Worm (Caenorhabditis elegans) whole organism, L4 larva: ENCODE results near the gene srx-36.

ENCODE experiments used
- F10B5.3 ChIP-seq: sonication (generic microtip); optimal IDR thresholded peaks from 2 replicates; lab custom pipeline; 2016; ENCODE audit warnings: mild to moderate bottlenecking, missing genetic modification characterization, missing compliant biosample characterization
- F26F4.8 ChIP-seq: fragments of 200-800 bp; sonication (Bioruptor generic); conservative IDR thresholded peaks from 2 replicates; pipeline ENCODE4 v1.3.6; 2022; ENCODE audit warnings: missing genetic modification characterization, missing compliant biosample characterization
- F37D6.2 ChIP-seq: sonication (generic microtip); optimal IDR thresholded peaks from 2 replicates; lab custom pipeline; 2016; ENCODE audit warnings: mild to moderate bottlenecking, missing genetic modification characterization, missing compliant biosample characterization
- T20F7.1 ChIP-seq: fragments of 200-800 bp; sonication (Bioruptor generic); optimal IDR thresholded peaks from 2 replicates; lab custom pipeline; 2018; ENCODE audit warnings: mild to moderate bottlenecking, missing genetic modification characterization, missing compliant biosample characterization
- Y48G9A.11 ChIP-seq: fragments of 200-800 bp; sonication (Bioruptor generic); IDR thresholded peaks from 2 replicates; pipeline ENCODE4 v1.3.6; 2022; ENCODE audit warnings: missing genetic modification reagents, missing genetic modification characterization, missing compliant biosample characterization
- Y5F2A.4 ChIP-seq: fragments of 200-800 bp; sonication (Bioruptor generic); optimal IDR thresholded peaks from 2 replicates; lab custom pipeline; 2018; ENCODE audit warnings: mild to moderate bottlenecking, missing genetic modification characterization, missing compliant biosample characterization
- Y75B8A.6 ChIP-seq: fragments of 200-800 bp; sonication (Bioruptor generic); IDR thresholded peaks from 2 replicates; pipeline ENCODE4 v1.3.6; 2022; ENCODE audit warnings: missing genetic modification reagents, missing genetic modification characterization, missing compliant biosample characterization
- aha-1 ChIP-seq: fragments of 150-350 bp; peaks from one replicate; lab custom pipeline; 2014; ENCODE audit warnings: missing biosample characterization, missing genetic modification characterization
- aly-2 ChIP-seq: sonication (generic microtip); optimal IDR thresholded peaks from 2 replicates; lab custom pipeline; 2018; ENCODE audit warnings: missing biosample characterization, missing genetic modification characterization
- ceh-62 ChIP-seq: sonication (generic microtip); optimal IDR thresholded peaks from 2 replicates; lab custom pipeline; 2017; ENCODE audit warnings: missing biosample characterization, missing genetic modification characterization
- ceh-82 ChIP-seq: sonication (generic microtip); optimal IDR thresholded peaks from 2 replicates; lab custom pipeline; 2017; ENCODE audit warnings: missing biosample characterization, missing genetic modification characterization
- ces-1 ChIP-seq: fragments of 150-350 bp; sonication (generic microtip); optimal IDR thresholded peaks from 4 replicates; lab custom pipeline; 2014; ENCODE audit warnings: missing biosample characterization, missing genetic modification reagents, missing genetic modification characterization
- daf-16 ChIP-seq, 3 experiments: sonication (generic microtip); optimal IDR thresholded peaks; 2 replicates each; lab custom pipeline; 2016 to 2017; ENCODE audit warnings: missing genetic modification characterization in 3 of 3, missing genetic modification reagents in 3 of 3, mild to moderate bottlenecking in 2 of 3, missing compliant biosample characterization in 2 of 3, missing biosample characterization in 1 of 3, moderate library complexity in 1 of 3
- dmd-6 ChIP-seq: fragments of 200-800 bp; sonication (Bioruptor generic); IDR thresholded peaks from 2 replicates; pipeline ENCODE4 v1.3.6; 2022; ENCODE audit warnings: missing genetic modification reagents, missing genetic modification characterization, missing compliant biosample characterization
- duxl-1 ChIP-seq: sonication (generic microtip); optimal IDR thresholded peaks from 2 replicates; lab custom pipeline; 2016; ENCODE audit warnings: mild to moderate bottlenecking, missing genetic modification characterization, moderate library complexity, missing compliant biosample characterization; ENCODE audit not compliant: poor library complexity
- dve-1 ChIP-seq: sonication (generic microtip); optimal IDR thresholded peaks from 2 replicates; lab custom pipeline; 2017; ENCODE audit warnings: antibody characterized with exemption, mild to moderate bottlenecking, missing genetic modification characterization, missing compliant biosample characterization; ENCODE audit not compliant: insufficient read depth
- egl-27 ChIP-seq: sonication (generic microtip); optimal IDR thresholded peaks from 3 replicates; lab custom pipeline; 2017; ENCODE audit warnings: missing biosample characterization, missing genetic modification reagents, missing genetic modification characterization
- egl-43 ChIP-seq: fragments of 200-800 bp; sonication (Bioruptor generic); IDR thresholded peaks from 2 replicates; pipeline ENCODE4 v1.3.6; 2022; ENCODE audit warnings: missing genetic modification reagents, missing genetic modification characterization, missing compliant biosample characterization
- fkh-10 ChIP-seq: fragments of 150-350 bp; optimal IDR thresholded peaks from 2 replicates; lab custom pipeline; 2014; ENCODE audit warnings: missing biosample characterization, missing genetic modification reagents, missing genetic modification characterization
- hlh-30 ChIP-seq: sonication (generic microtip); optimal IDR thresholded peaks from 2 replicates; lab custom pipeline; 2017; ENCODE audit warnings: antibody characterized with exemption, mild to moderate bottlenecking, missing genetic modification characterization, missing compliant biosample characterization; ENCODE audit not compliant: insufficient read depth
- hmg-1.1 ChIP-seq: fragments of 200-800 bp; sonication (Bioruptor generic); IDR thresholded peaks from 2 replicates; pipeline ENCODE4 v1.3.6; 2022; ENCODE audit warnings: missing genetic modification reagents, missing genetic modification characterization, missing compliant biosample characterization
- lin-38 ChIP-seq: fragments of 200-800 bp; sonication (Bioruptor generic); IDR thresholded peaks from 2 replicates; pipeline ENCODE4 v1.3.6; 2022; ENCODE audit warnings: missing genetic modification reagents, missing genetic modification characterization, missing compliant biosample characterization
- lir-3 ChIP-seq: sonication (generic microtip); optimal IDR thresholded peaks from 2 replicates; lab custom pipeline; 2016; ENCODE audit warnings: mild to moderate bottlenecking, missing genetic modification characterization, missing compliant biosample characterization
- lsy-2 ChIP-seq, 2 experiments: fragments of 150-350 bp in 1 of 2; sonication (generic microtip) in 1 of 2; optimal IDR thresholded peaks; 2 replicates each; lab custom pipeline; 2014 to 2017; ENCODE audit warnings: missing biosample characterization in 2 of 2, missing genetic modification characterization in 2 of 2
- mdl-1 ChIP-seq, 2 experiments: fragments of 150-350 bp in 1 of 2; sonication (generic microtip) in 1 of 2; optimal IDR thresholded peaks; 2 replicates each; lab custom pipeline; 2014 to 2017; ENCODE audit warnings: missing biosample characterization in 2 of 2, missing genetic modification characterization in 2 of 2
- mxl-2 ChIP-seq: fragments of 200-800 bp; sonication (Bioruptor generic); conservative IDR thresholded peaks from 2 replicates; pipeline ENCODE4 v1.3.6; 2022; ENCODE audit warnings: missing genetic modification reagents, missing genetic modification characterization, missing compliant biosample characterization
- nhr-10 ChIP-seq: fragments of 150-350 bp; optimal IDR thresholded peaks from 2 replicates; lab custom pipeline; 2014; ENCODE audit warnings: missing biosample characterization, missing genetic modification characterization
- nhr-28 ChIP-seq: fragments of 150-350 bp; optimal IDR thresholded peaks from 2 replicates; lab custom pipeline; 2014; ENCODE audit warnings: missing biosample characterization, missing genetic modification characterization
- nhr-6 ChIP-seq: fragments of 150-350 bp; optimal IDR thresholded peaks from 2 replicates; lab custom pipeline; 2014; ENCODE audit warnings: missing biosample characterization, missing genetic modification characterization
- nhr-76 ChIP-seq: fragments of 150-350 bp; optimal IDR thresholded peaks from 2 replicates; lab custom pipeline; 2014; ENCODE audit warnings: missing biosample characterization, missing genetic modification characterization
- pha-4 ChIP-seq, 2 experiments: fragments of 150-350 bp in 1 of 2; fragments of 200-800 bp in 1 of 2; sonication (Bioruptor generic) in 1 of 2; IDR thresholded peaks in 1 of 2; optimal IDR thresholded peaks in 1 of 2; 2 replicates each; pipeline versions ENCODE4 v1.3.6 to Lab custom; 2014 to 2022; ENCODE audit warnings: missing genetic modification characterization in 2 of 2, missing genetic modification reagents in 2 of 2, missing biosample characterization in 1 of 2, missing compliant biosample characterization in 1 of 2
- php-3 ChIP-seq: fragments of 200-800 bp; sonication (Bioruptor generic); IDR thresholded peaks from 2 replicates; pipeline ENCODE4 v1.3.6; 2022; ENCODE audit warnings: missing genetic modification reagents, missing genetic modification characterization, missing compliant biosample characterization
- sdz-12 ChIP-seq: fragments of 200-800 bp; sonication (Bioruptor generic); optimal IDR thresholded peaks from 2 replicates; lab custom pipeline; 2018; ENCODE audit warnings: mild to moderate bottlenecking, missing genetic modification characterization, missing compliant biosample characterization
- set-16 ChIP-seq: fragments of 200-800 bp; sonication (Bioruptor generic); IDR thresholded peaks from 2 replicates; pipeline ENCODE4 v1.3.6; 2022; ENCODE audit warnings: missing genetic modification reagents, missing genetic modification characterization, missing compliant biosample characterization
- snpc-1.2 ChIP-seq: fragments of 200-800 bp; sonication (Bioruptor generic); IDR thresholded peaks from 2 replicates; pipeline ENCODE4 v1.3.6; 2022; ENCODE audit warnings: missing genetic modification reagents, missing genetic modification characterization, missing compliant biosample characterization
- tag-97 ChIP-seq: fragments of 200-800 bp; sonication (Bioruptor generic); IDR thresholded peaks from 2 replicates; pipeline ENCODE4 v1.3.6; 2022; ENCODE audit warnings: missing genetic modification characterization, missing compliant biosample characterization
- unc-62 ChIP-seq, 3 experiments: fragments of 150-350 bp in 1 of 3; sonication (generic microtip); optimal IDR thresholded peaks in 2 of 3; peaks in 1 of 3; 1 replicate in 1 of 3; 2 replicates in 2 of 3; lab custom pipeline; 2014 to 2017; ENCODE audit warnings: missing biosample characterization in 3 of 3, missing genetic modification characterization in 3 of 3, missing genetic modification reagents in 3 of 3, missing genotype in 1 of 3
- ztf-11 ChIP-seq: fragments of 150-350 bp; optimal IDR thresholded peaks from 2 replicates; lab custom pipeline; 2014; ENCODE audit warnings: missing biosample characterization, missing genetic modification characterization

The srx-36 gene

DNA sequence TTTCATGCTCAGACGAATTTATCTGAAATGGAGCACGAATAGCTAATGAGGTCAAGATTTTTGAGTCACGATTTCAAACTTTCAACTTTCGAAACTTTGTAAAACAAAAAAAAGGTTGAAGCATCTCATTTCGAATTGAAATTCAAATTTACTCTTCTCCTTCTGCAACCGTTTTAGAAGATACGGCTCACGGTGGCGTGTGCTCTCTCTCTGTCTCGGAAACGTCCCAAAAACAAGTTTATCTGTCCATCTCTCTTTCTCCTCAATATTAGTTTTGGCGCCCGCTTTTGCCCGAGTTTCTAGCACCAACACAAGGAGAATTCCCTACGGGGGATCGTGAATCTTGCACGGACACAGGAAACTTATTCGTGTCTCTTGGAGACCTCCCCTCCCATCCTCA, 20.5 kb downstream of the srx-36 start:
- TF ChIP-seq Y5F2A.4 (no peak), lin-38 (no peak), F10B5.3 (no peak), tag-97 (no peak), sdz-12 (no peak), duxl-1 (tag; lab: Kevin White, UChicago) (no peak), aly-2 (tag; lab: Kevin White, UChicago) (no peak), nhr-76 (tag; lab: Kevin White, UChicago) (no peak), F37D6.2 (no peak), mdl-1 (tag; optimal IDR thresholded peaks at IDR 0.05; lab: Kevin White, UChicago) (no peak), nhr-6 (tag; lab: Kevin White, UChicago) (no peak)

DNA sequence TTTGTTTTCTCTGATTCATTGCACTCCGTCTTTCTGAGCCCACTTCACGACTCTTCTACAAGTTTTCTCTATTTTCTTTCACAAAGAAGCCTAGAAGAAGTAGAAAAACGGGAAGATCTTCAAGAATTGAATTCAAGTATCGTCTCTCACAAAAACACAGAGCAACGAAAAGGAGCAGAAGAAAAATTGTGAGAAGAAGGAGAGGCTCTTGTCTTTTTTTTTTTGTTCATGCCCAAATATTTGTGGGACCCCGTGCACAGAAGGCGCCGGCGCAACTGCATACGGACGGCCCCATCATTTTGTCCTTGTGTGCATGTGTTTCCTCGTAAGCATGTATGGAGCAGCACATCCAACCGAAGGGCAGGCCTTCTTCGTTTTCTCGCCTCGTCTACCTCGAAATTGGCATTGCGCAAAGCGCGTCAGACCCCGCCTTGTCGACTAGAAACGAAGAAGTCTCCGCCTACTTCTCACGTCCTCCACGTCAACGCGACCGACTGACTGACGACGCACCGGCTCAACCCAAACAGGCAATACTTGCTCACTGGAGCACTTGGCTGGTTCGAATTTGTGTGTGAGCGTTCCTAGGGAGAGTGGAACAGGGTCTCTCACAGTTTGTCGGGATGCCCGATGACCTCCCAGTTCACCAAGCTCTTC, 24.2 kb downstream of the srx-36 start:
- no peak for TF ChIP-seq aha-1
- TF ChIP-seq ztf-11: no peak
- TF ChIP-seq lsy-2 (tag; optimal IDR thresholded peaks at IDR 0.05; lab: Kevin White, UChicago): no peak
- no peak for TF ChIP-seq ces-1 (GFP tag; lab: Kevin White, UChicago)
- TF ChIP-seq Y75B8A.6: no peak
- peak; percentile 59 for TF ChIP-seq fkh-10 (GFP tag; lab: Kevin White, UChicago)
- TF ChIP-seq set-16 (GFP tag; lab: Robert Waterston, UW): peak; percentile 52; the same call in 1 of the 2 replicates
- no peak for TF ChIP-seq ceh-62 (tag; lab: Kevin White, UChicago)

DNA sequence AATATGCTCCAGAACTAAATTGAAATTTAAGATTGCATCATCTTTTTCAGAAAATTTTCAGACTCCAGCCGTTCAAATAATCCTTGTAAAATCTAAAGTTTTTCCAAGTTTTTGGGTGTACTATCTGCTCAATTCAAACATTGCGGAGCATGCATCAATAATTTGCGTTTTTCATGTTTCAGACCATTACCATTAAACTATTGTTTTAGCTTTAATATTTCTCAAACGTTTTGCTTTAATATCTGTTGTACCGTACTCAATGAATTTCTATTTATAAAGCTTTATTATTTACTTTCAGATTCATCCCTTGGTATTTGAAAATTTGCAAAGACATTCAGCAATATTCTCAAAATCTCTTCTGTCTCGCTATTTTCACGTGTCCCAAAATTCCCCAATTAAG, 27.6 kb downstream of the srx-36 start, which contains the start of gene odr-2:
Gene odr-2 (plus strand): TSS at position 301 of the 400 bp plus-strand sequence.
- TF ChIP-seq snpc-1.2 (GFP tag; lab: Robert Waterston, UW): no peak
- TF ChIP-seq dmd-6: no peak
- TF ChIP-seq ceh-82 (tag; lab: Kevin White, UChicago): no peak
- TF ChIP-seq egl-43 (GFP tag; lab: Robert Waterston, UW): no peak

ce11 chrV:7096811-7097210, 34.1 kb downstream of the srx-36 start:
- peak; percentile 92 for TF ChIP-seq nhr-28 (tag; lab: Kevin White, UChicago)
- peak in 1 of 2 experiments; percentile 39 for TF ChIP-seq unc-62 (GFP tag; optimal IDR thresholded peaks at IDR 0.05 in 1 of 2; lab: Kevin White, UChicago)
- no peak for TF ChIP-seq unc-62 (tag; optimal IDR thresholded peaks at IDR 0.05; lab: Kevin White, UChicago)
- no peak for TF ChIP-seq egl-27

DNA sequence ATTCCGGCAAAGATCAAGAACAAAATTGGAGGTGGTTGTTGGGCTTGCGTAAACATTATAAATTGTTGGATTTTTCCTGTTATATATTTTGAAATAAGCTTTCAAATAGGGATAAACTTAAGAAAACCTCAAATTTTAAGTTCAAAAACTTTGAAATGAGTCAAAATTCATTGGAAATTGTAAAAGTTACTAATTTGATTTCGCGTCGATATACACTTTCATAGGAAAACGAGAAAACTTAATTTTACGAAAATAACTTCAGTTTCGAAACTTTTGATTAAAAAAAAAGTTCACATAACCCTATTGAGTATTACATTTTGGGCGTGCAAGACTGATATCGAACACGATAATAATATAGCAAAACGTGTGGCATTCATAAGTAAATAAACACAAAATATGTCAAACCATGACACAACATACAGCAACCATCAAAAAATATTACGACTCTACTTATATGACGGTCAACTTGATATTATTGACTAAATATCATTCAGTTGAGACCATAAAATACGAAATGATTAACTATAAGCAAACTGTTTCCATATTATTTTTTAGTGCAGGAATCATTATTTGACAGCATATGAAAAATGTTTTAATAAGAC, 34.6 kb downstream of the srx-36 start:
- TF ChIP-seq dve-1 (peak; percentile 24), mxl-2 (GFP tag; lab: Robert Waterston, UW) (no peak), nhr-10 (no peak), F26F4.8 (GFP tag; lab: Robert Waterston, UW) (no peak), php-3 (GFP tag; lab: Robert Waterston, UW) (0 out of 2 replicates have a peak, but pooled peaks have one; percentile 21), hlh-30 (no peak), T20F7.1 (GFP tag; lab: Kevin White, UChicago) (no peak), Y48G9A.11 (no peak), lir-3 (no peak), duxl-1 (tag; lab: Kevin White, UChicago) (no peak), pha-4 (GFP tag; IDR thresholded peaks at IDR 0.05; lab: Robert Waterston, UW) (no peak), pha-4 (tag; optimal IDR thresholded peaks at IDR 0.05; lab: Kevin White, UChicago) (peak; percentile 3), hmg-1.1 (GFP tag; lab: Robert Waterston, UW) (no peak), nhr-28 (tag; lab: Kevin White, UChicago) (peak; percentile 64), daf-16 (GFP tag; optimal IDR thresholded peaks at IDR 0.05; lab: Kevin White, UChicago) (no peak), daf-16 (tag; optimal IDR thresholded peaks at IDR 0.05; lab: Kevin White, UChicago) (peak; percentile 88), ces-1 (GFP tag; lab: Kevin White, UChicago) (no peak)
